Fruit fly (Drosophila melanogaster) whole organism, embryonic: Measurements from ENCODE around the gene CG31525.
A peak's percentile ranks its signal among the peaks of the same experiment; 100 is the strongest.

Experiments
- Abd-B ChIP-seq: fragments of 200-800 bp; sonication (Bioruptor generic); optimal IDR thresholded peaks from 2 replicates; lab custom pipeline; 2018; ENCODE audit warnings: missing biosample characterization, mild to moderate bottlenecking, missing genetic modification characterization, moderate library complexity
- Ada2b ChIP-seq: fragments of 200-800 bp; sonication (Bioruptor generic); IDR thresholded peaks from 2 replicates; pipeline ENCODE4 v1.3.6; 2022; ENCODE audit warnings: missing biosample characterization, missing genetic modification characterization
- Atf3 ChIP-seq: fragments of 200-800 bp; sonication (Bioruptor generic); optimal IDR thresholded peaks from 3 replicates; lab custom pipeline; 2016; ENCODE audit warnings: missing biosample characterization, missing genetic modification characterization
- Atf6 ChIP-seq: fragments of 200-800 bp; sonication (Bioruptor generic); IDR thresholded peaks from 2 replicates; pipeline ENCODE4 v1.3.6; 2022; ENCODE audit warnings: missing biosample characterization, missing genetic modification characterization
- B-H2 ChIP-seq: fragments of 200-800 bp; sonication (Bioruptor generic); optimal IDR thresholded peaks from 2 replicates; lab custom pipeline; 2018; ENCODE audit warnings: missing biosample characterization, mild to moderate bottlenecking, missing genetic modification characterization
- CG10366 ChIP-seq: fragments of 200-800 bp; sonication (Bioruptor generic); IDR thresholded peaks from 2 replicates; pipeline ENCODE4 v1.3.6; 2022; ENCODE audit warnings: missing biosample characterization, missing genetic modification characterization
- CG10462 ChIP-seq: fragments of 200-800 bp; sonication (Bioruptor generic); optimal IDR thresholded peaks from 2 replicates; lab custom pipeline; 2016; ENCODE audit warnings: missing biosample characterization, missing genetic modification characterization
- CG11398 ChIP-seq: fragments of 200-800 bp; sonication (Bioruptor generic); optimal IDR thresholded peaks from 2 replicates; lab custom pipeline; 2016; ENCODE audit warnings: missing biosample characterization, missing genetic modification characterization
- CG13775 ChIP-seq: fragments of 200-800 bp; sonication (Bioruptor generic); optimal IDR thresholded peaks from 3 replicates; lab custom pipeline; 2017; ENCODE audit warnings: missing biosample characterization, mild to moderate bottlenecking, missing genetic modification characterization
- CG13894 ChIP-seq: fragments of 200-800 bp; sonication (Bioruptor generic); optimal IDR thresholded peaks from 3 replicates; lab custom pipeline; 2018; ENCODE audit warnings: missing biosample characterization, mild to moderate bottlenecking, missing genetic modification characterization, moderate library complexity
- CG16863 ChIP-seq: fragments of 200-800 bp; sonication (Bioruptor generic); optimal IDR thresholded peaks from 3 replicates; lab custom pipeline; 2016; ENCODE audit warnings: missing biosample characterization, missing genetic modification characterization
- CG1792 ChIP-seq: fragments of 200-800 bp; sonication (Bioruptor generic); optimal IDR thresholded peaks from 2 replicates; lab custom pipeline; 2016; ENCODE audit warnings: missing biosample characterization, missing genetic modification characterization
- CG2116 ChIP-seq: fragments of 200-800 bp; sonication (Bioruptor generic); optimal IDR thresholded peaks from 3 replicates; lab custom pipeline; 2018; ENCODE audit warnings: missing biosample characterization, mild to moderate bottlenecking, missing genetic modification characterization
- CG2678 ChIP-seq: fragments of 200-800 bp; sonication (Bioruptor generic); optimal IDR thresholded peaks from 3 replicates; lab custom pipeline; 2019; ENCODE audit warnings: missing biosample characterization, mild to moderate bottlenecking, missing genetic modification characterization, moderate library complexity
- CG2889 ChIP-seq: fragments of 200-800 bp; sonication (Bioruptor generic); IDR thresholded peaks from 3 replicates; pipeline ENCODE4 v1.3.6; 2022; ENCODE audit warnings: missing biosample characterization, missing genetic modification characterization
- CG3163 ChIP-seq: fragments of 200-800 bp; sonication (Bioruptor generic); optimal IDR thresholded peaks from 3 replicates; lab custom pipeline; 2016; ENCODE audit warnings: missing biosample characterization, missing genetic modification characterization
- CG32532 ChIP-seq: fragments of 200-800 bp; sonication (Bioruptor generic); IDR thresholded peaks from 2 replicates; pipeline ENCODE4 v1.3.6; 2022; ENCODE audit warnings: missing biosample characterization, missing genetic modification characterization
- CG33213 ChIP-seq: fragments of 200-800 bp; sonication (Bioruptor generic); optimal IDR thresholded peaks from 3 replicates; lab custom pipeline; 2016; ENCODE audit warnings: missing biosample characterization, missing genetic modification characterization
- CG3847 ChIP-seq: fragments of 200-800 bp; sonication (Bioruptor generic); IDR thresholded peaks from 2 replicates; pipeline ENCODE4 v1.3.6; 2022; ENCODE audit warnings: missing biosample characterization, missing genetic modification characterization
- CG7357 ChIP-seq: fragments of 200-800 bp; sonication (Bioruptor generic); IDR thresholded peaks from 3 replicates; pipeline ENCODE4 v1.3.6; 2022; ENCODE audit warnings: missing biosample characterization, missing genetic modification characterization
- CG9215 ChIP-seq: fragments of 200-800 bp; sonication (Bioruptor generic); IDR thresholded peaks from 2 replicates; pipeline ENCODE4 v1.3.6; 2022; ENCODE audit warnings: missing biosample characterization, missing genetic modification characterization
- CG9609 ChIP-seq: fragments of 200-800 bp; sonication (Bioruptor generic); optimal IDR thresholded peaks from 3 replicates; lab custom pipeline; 2016; ENCODE audit warnings: missing biosample characterization, missing genetic modification characterization
- CHES-1-like ChIP-seq: fragments of 200-800 bp; sonication (Bioruptor generic); optimal IDR thresholded peaks from 2 replicates; lab custom pipeline; 2016; ENCODE audit warnings: missing biosample characterization, missing genetic modification characterization
- Dek ChIP-seq: fragments of 200-800 bp; sonication (Bioruptor generic); optimal IDR thresholded peaks from 3 replicates; lab custom pipeline; 2019; ENCODE audit warnings: missing biosample characterization, mild to moderate bottlenecking, missing genetic modification characterization, moderate library complexity
- H15 ChIP-seq: fragments of 200-800 bp; sonication (Bioruptor generic); IDR thresholded peaks from 3 replicates; pipeline ENCODE4 v1.3.6; 2022; ENCODE audit warnings: missing biosample characterization, missing genetic modification characterization
- Hey ChIP-seq: fragments of 200-800 bp; sonication (Bioruptor generic); optimal IDR thresholded peaks from 3 replicates; lab custom pipeline; 2018; ENCODE audit warnings: missing biosample characterization, mild to moderate bottlenecking, missing genetic modification characterization
- Hmx ChIP-seq: fragments of 200-800 bp; sonication (Bioruptor generic); optimal IDR thresholded peaks from 2 replicates; lab custom pipeline; 2016; ENCODE audit warnings: missing biosample characterization, missing genetic modification characterization
- Hr39 ChIP-seq: fragments of >200 bp; optimal IDR thresholded peaks from 2 replicates; lab custom pipeline; 2017
- Hsf ChIP-seq: fragments of 200-800 bp; sonication (Bioruptor generic); optimal IDR thresholded peaks from 3 replicates; lab custom pipeline; 2016; ENCODE audit warnings: missing biosample characterization, missing genetic modification characterization
- MTF-1 ChIP-seq: fragments of 200-800 bp; sonication (Bioruptor generic); optimal IDR thresholded peaks from 2 replicates; lab custom pipeline; 2018; ENCODE audit warnings: missing biosample characterization, mild to moderate bottlenecking, missing genetic modification characterization, borderline replicate concordance
- NC2α ChIP-seq: fragments of 200-800 bp; sonication (Bioruptor generic); optimal IDR thresholded peaks from 2 replicates; lab custom pipeline; 2016; ENCODE audit warnings: missing biosample characterization, missing genetic modification characterization
- Oaz ChIP-seq: fragments of 200-800 bp; sonication (Bioruptor generic); IDR thresholded peaks from 2 replicates; pipeline ENCODE4 v1.3.6; 2022; ENCODE audit warnings: missing biosample characterization, missing genetic modification characterization
- Sry-δ ChIP-seq: fragments of 200-800 bp; sonication (Bioruptor generic); optimal IDR thresholded peaks from 2 replicates; lab custom pipeline; 2016; ENCODE audit warnings: missing biosample characterization, missing genetic modification characterization
- amos ChIP-seq: fragments of 200-800 bp; sonication (Bioruptor generic); IDR thresholded peaks from 2 replicates; pipeline ENCODE4 v1.3.6; 2022; ENCODE audit warnings: missing biosample characterization, missing genetic modification characterization; ENCODE audit not compliant: partially characterized antibody
- da ChIP-seq: fragments of 200-800 bp; sonication (Bioruptor generic); optimal IDR thresholded peaks from 2 replicates; lab custom pipeline; 2016; ENCODE audit warnings: missing biosample characterization, missing genetic modification characterization
- dm ChIP-seq: fragments of 200-800 bp; sonication (Bioruptor generic); optimal IDR thresholded peaks from 3 replicates; lab custom pipeline; 2016; ENCODE audit warnings: missing biosample characterization, missing genetic modification characterization
- gro ChIP-seq: fragments of 200-800 bp; sonication (Bioruptor generic); optimal IDR thresholded peaks from 2 replicates; lab custom pipeline; 2016; ENCODE audit warnings: missing biosample characterization, missing genetic modification characterization
- gsb ChIP-seq: fragments of 200-800 bp; sonication (Bioruptor generic); IDR thresholded peaks from 2 replicates; pipeline ENCODE4 v1.3.6; 2022; ENCODE audit warnings: missing biosample characterization, missing genetic modification characterization
- lmd ChIP-seq: fragments of 200-800 bp; sonication (Bioruptor generic); IDR thresholded peaks from 2 replicates; pipeline ENCODE4 v1.3.6; 2022; ENCODE audit warnings: missing biosample characterization, missing genetic modification characterization
- mam ChIP-seq: fragments of 200-800 bp; sonication (Bioruptor generic); optimal IDR thresholded peaks from 3 replicates; lab custom pipeline; 2016; ENCODE audit warnings: missing biosample characterization, missing genetic modification characterization
- onecut ChIP-seq: fragments of 200-800 bp; sonication (Bioruptor generic); IDR thresholded peaks from 2 replicates; pipeline ENCODE4 v1.3.6; 2022; ENCODE audit warnings: missing biosample characterization, missing genetic modification characterization
- pzg ChIP-seq: fragments of 200-800 bp; sonication (Bioruptor generic); optimal IDR thresholded peaks from 3 replicates; lab custom pipeline; 2018; ENCODE audit warnings: missing biosample characterization, mild to moderate bottlenecking, missing genetic modification characterization, moderate library complexity
- salm ChIP-seq: fragments of 200-800 bp; sonication (Bioruptor generic); optimal IDR thresholded peaks from 2 replicates; lab custom pipeline; 2018; ENCODE audit warnings: missing biosample characterization, mild to moderate bottlenecking, missing genetic modification characterization
- so ChIP-seq: fragments of 200-800 bp; sonication (Bioruptor generic); IDR thresholded peaks from 3 replicates; pipeline ENCODE4 v1.3.6; 2022; ENCODE audit warnings: missing biosample characterization, missing genetic modification characterization
- tll ChIP-seq, 2 experiments: fragments of 200-800 bp in 1 of 2; fragments of >200 bp in 1 of 2; sonication (Bioruptor generic) in 1 of 2; optimal IDR thresholded peaks; 2 replicates each; lab custom pipeline; 2017 to 2019; ENCODE audit warnings: missing biosample characterization in 2 of 2, missing genetic modification characterization in 2 of 2, mild to moderate bottlenecking in 1 of 2, moderate library complexity in 1 of 2
- trh ChIP-seq: fragments of 200-800 bp; sonication (Bioruptor generic); optimal IDR thresholded peaks from 2 replicates; lab custom pipeline; 2016; ENCODE audit warnings: missing biosample characterization, missing genetic modification characterization
- tx ChIP-seq: fragments of 200-800 bp; sonication (Bioruptor generic); optimal IDR thresholded peaks from 2 replicates; lab custom pipeline; 2016; ENCODE audit warnings: missing biosample characterization, missing genetic modification characterization
- wek ChIP-seq: fragments of 200-800 bp; sonication (Bioruptor generic); optimal IDR thresholded peaks from 3 replicates; lab custom pipeline; 2018; ENCODE audit warnings: missing biosample characterization, mild to moderate bottlenecking, missing genetic modification characterization, moderate library complexity
- wor ChIP-seq: fragments of 200-800 bp; sonication (Bioruptor generic); IDR thresholded peaks from 2 replicates; pipeline ENCODE4 v1.3.6; 2022; ENCODE audit warnings: missing biosample characterization, missing genetic modification characterization
- zf30C ChIP-seq: fragments of 200-800 bp; sonication (Bioruptor generic); optimal IDR thresholded peaks from 3 replicates; lab custom pipeline; 2018; ENCODE audit warnings: missing biosample characterization, mild to moderate bottlenecking, missing genetic modification characterization
- zfh2 ChIP-seq: fragments of 200-800 bp; sonication (Bioruptor generic); optimal IDR thresholded peaks from 2 replicates; lab custom pipeline; 2016; ENCODE audit warnings: missing biosample characterization, missing genetic modification characterization

Gene CG31525

dm6 chr3R:4381079-4381919 lies 45.5 kb upstream of the CG31525 start, which contains the start of gene Cont (continued):
- TF ChIP-seq Ada2b (GFP tag; lab: Robert Waterston, UW) (no peak), CHES-1-like (GFP tag; lab: Kevin White, UChicago) (no peak), CG10366 (GFP tag; lab: Robert Waterston, UW) (no peak), so (no peak), CG7357 (no peak), wor (GFP tag; lab: Robert Waterston, UW) (no peak), Atf6 (GFP tag; lab: Robert Waterston, UW) (no peak), CG13775 (GFP tag; lab: Kevin White, UChicago) (no peak), CG2116 (GFP tag; lab: Kevin White, UChicago) (peak; percentile 87), CG16863 (GFP tag; lab: Kevin White, UChicago) (no peak), CG33213 (GFP tag; lab: Kevin White, UChicago) (no peak), amos (GFP tag; lab: Robert Waterston, UW) (peak; percentile 97), mam (GFP tag; lab: Kevin White, UChicago) (peak; percentile 36), Dek (tag; lab: Kevin White, UChicago) (no peak), B-H2 (GFP tag; lab: Kevin White, UChicago) (peak; percentile 22), onecut (GFP tag; lab: Robert Waterston, UW) (no peak), lmd (0 out of 2 replicates have a peak, but pooled peaks have one; percentile 7), CG1792 (GFP tag; lab: Kevin White, UChicago) (no peak), CG11398 (GFP tag; lab: Kevin White, UChicago) (no peak), pzg (GFP tag; lab: Kevin White, UChicago) (peak; percentile 82), CG2889 (no peak), CG2678 (tag; lab: Kevin White, UChicago) (no peak), CG10462 (GFP tag; lab: Kevin White, UChicago) (no peak), gsb (GFP tag; lab: Robert Waterston, UW) (no peak), Hr39 (no peak), Sry-δ (GFP tag; lab: Kevin White, UChicago) (peak; percentile 95), Hmx (GFP tag; lab: Kevin White, UChicago) (no peak), MTF-1 (GFP tag; lab: Kevin White, UChicago) (no peak), H15 (GFP tag; lab: Robert Waterston, UW) (no peak), Hey (no peak), tll (GFP tag; optimal IDR thresholded peaks at IDR 0.05; lab: Kevin White, UChicago) (no peak), CG3847 (GFP tag; lab: Robert Waterston, UW) (no peak), tx (GFP tag; lab: Kevin White, UChicago) (no peak), salm (tag; lab: Kevin White, UChicago) (no peak), CG9215 (GFP tag; lab: Robert Waterston, UW) (no peak), Hsf (no peak), gro (peak; percentile 62), CG9609 (no peak), zf30C (GFP tag; lab: Kevin White, UChicago) (no peak), Atf3 (GFP tag; lab: Kevin White, UChicago) (no peak), NC2α (no peak), CG13894 (tag; lab: Kevin White, UChicago) (peak; percentile 14), wek (GFP tag; lab: Kevin White, UChicago) (no peak), Oaz (GFP tag; lab: Robert Waterston, UW) (no peak), CG3163 (GFP tag; lab: Kevin White, UChicago) (no peak), Abd-B (no peak), zfh2 (no peak), dm (GFP tag; lab: Kevin White, UChicago) (no peak), da (GFP tag; lab: Kevin White, UChicago) (no peak), CG32532 (peak; percentile 31; the same call in 1 of the 2 replicates), trh (GFP tag; lab: Kevin White, UChicago) (no peak)
